Worm (Caenorhabditis elegans): ENCODE measurements around the gene col-34.

ce11 chrIV:4207088-4207487 lies 37.3 kb downstream of the col-34 start, which contains the start of gene osgn-1:
- TF ChIP-seq ama-1 (optimal IDR thresholded peaks at IDR 0.05) (no peak), B0310.2 (tag; optimal IDR thresholded peaks at IDR 0.05) (no peak), flt-1 (GFP tag; IDR thresholded peaks at IDR 0.05) (no peak), sea-1 (GFP tag; conservative IDR thresholded peaks at IDR 0.05) (no peak), hnd-1 (tag; optimal IDR thresholded peaks at IDR 0.05) (no peak), pes-1 (GFP tag; IDR thresholded peaks at IDR 0.05) (no peak), tra-4 (tag; optimal IDR thresholded peaks at IDR 0.05) (no peak), tbx-11 (GFP tag; IDR thresholded peaks at IDR 0.05) (no peak), hmg-4 (GFP tag; optimal IDR thresholded peaks at IDR 0.05) (no peak), scrt-1 (GFP tag; IDR thresholded peaks at IDR 0.05) (no peak), hmbx-1 (tag; optimal IDR thresholded peaks at IDR 0.05) (no peak)

All from whole organism, early embryonic.